Worm (Caenorhabditis elegans) whole organism, mixed stage, embryonic: ENCODE data around the gene C01G10.6.
A peak's percentile ranks its signal among the peaks of the same experiment; 100 is the strongest.

Source experiments
- M03D4.4 ChIP-seq: sonication (generic microtip); optimal IDR thresholded peaks from 2 replicates; lab custom pipeline; 2017; ENCODE audit warnings: mild to moderate bottlenecking, missing genetic modification characterization, missing compliant biosample characterization
- bed-3 ChIP-seq: fragments of 200-800 bp; sonication (Bioruptor generic); optimal IDR thresholded peaks from 3 replicates; lab custom pipeline; 2018; ENCODE audit warnings: mild to moderate bottlenecking, missing genetic modification characterization, moderate library complexity, missing compliant biosample characterization
- blmp-1 ChIP-seq: fragments of 150-350 bp; optimal IDR thresholded peaks from 2 replicates; lab custom pipeline; 2014; ENCODE audit warnings: missing biosample characterization, missing genetic modification characterization
- ceh-39 ChIP-seq: fragments of 150-350 bp; optimal IDR thresholded peaks from 2 replicates; lab custom pipeline; 2014; ENCODE audit warnings: missing biosample characterization, missing genetic modification characterization
- ceh-43 ChIP-seq: fragments of 200-800 bp; sonication (Bioruptor generic); optimal IDR thresholded peaks from 2 replicates; lab custom pipeline; 2018; ENCODE audit warnings: mild to moderate bottlenecking, missing genetic modification characterization, moderate library complexity, missing compliant biosample characterization
- ceh-83 ChIP-seq: fragments of 200-800 bp; sonication (Bioruptor generic); optimal IDR thresholded peaks from 2 replicates; lab custom pipeline; 2018; ENCODE audit warnings: mild to moderate bottlenecking, missing genetic modification characterization, missing compliant biosample characterization
- ces-1 ChIP-seq: fragments of 150-350 bp; optimal IDR thresholded peaks from 2 replicates; lab custom pipeline; 2014; ENCODE audit warnings: missing biosample characterization, missing genetic modification reagents, missing genetic modification characterization
- cnd-1 ChIP-seq: fragments of 200-800 bp; sonication (Bioruptor generic); optimal IDR thresholded peaks from 2 replicates; lab custom pipeline; 2018; ENCODE audit warnings: mild to moderate bottlenecking, missing genetic modification characterization, missing compliant biosample characterization
- drap-1 ChIP-seq: fragments of 200-800 bp; sonication (Bioruptor generic); optimal IDR thresholded peaks from 3 replicates; lab custom pipeline; 2018; ENCODE audit warnings: mild to moderate bottlenecking, missing genetic modification characterization, missing compliant biosample characterization
- elt-1 ChIP-seq: sonication (generic microtip); optimal IDR thresholded peaks from 2 replicates; lab custom pipeline; 2017; ENCODE audit warnings: missing genetic modification characterization, mild to moderate bottlenecking, missing compliant biosample characterization, antibody characterized with exemption, moderate library complexity, borderline replicate concordance; ENCODE audit not compliant: insufficient read depth
- elt-3 ChIP-seq: fragments of 150-350 bp; optimal IDR thresholded peaks from 2 replicates; lab custom pipeline; 2014; ENCODE audit warnings: missing biosample characterization, missing genetic modification characterization
- flh-1 ChIP-seq: fragments of 200-800 bp; sonication (Bioruptor generic); optimal IDR thresholded peaks from 2 replicates; lab custom pipeline; 2018; ENCODE audit warnings: mild to moderate bottlenecking, missing genetic modification characterization, moderate library complexity, missing compliant biosample characterization
- ham-2 ChIP-seq: fragments of 200-800 bp; sonication (Bioruptor generic); optimal IDR thresholded peaks from 2 replicates; lab custom pipeline; 2018; ENCODE audit warnings: mild to moderate bottlenecking, missing genetic modification characterization, missing compliant biosample characterization
- hlh-1 ChIP-seq: fragments of 150-350 bp; optimal IDR thresholded peaks from 2 replicates; lab custom pipeline; 2014; ENCODE audit warnings: missing biosample characterization, missing genetic modification reagents, missing genetic modification characterization
- lin-13 ChIP-seq: fragments of 150-350 bp; optimal IDR thresholded peaks from 2 replicates; lab custom pipeline; 2014; ENCODE audit warnings: missing biosample characterization, missing genetic modification characterization
- lin-32 ChIP-seq: fragments of 200-800 bp; sonication (Bioruptor generic); optimal IDR thresholded peaks from 2 replicates; lab custom pipeline; 2018; ENCODE audit warnings: mild to moderate bottlenecking, missing genetic modification characterization, missing compliant biosample characterization
- lsy-2 ChIP-seq: fragments of 150-350 bp; optimal IDR thresholded peaks from 2 replicates; lab custom pipeline; 2014; ENCODE audit warnings: missing biosample characterization, missing genetic modification characterization
- mab-5 ChIP-seq: fragments of 150-350 bp; optimal IDR thresholded peaks from 2 replicates; lab custom pipeline; 2014; ENCODE audit warnings: missing biosample characterization, missing genetic modification characterization
- mep-1 ChIP-seq: fragments of 150-350 bp; optimal IDR thresholded peaks from 2 replicates; lab custom pipeline; 2017; ENCODE audit warnings: missing biosample characterization, missing genetic modification reagents, missing genetic modification characterization, inconsistent platforms
- mls-2 ChIP-seq: sonication (generic microtip); optimal IDR thresholded peaks from 2 replicates; lab custom pipeline; 2016; ENCODE audit warnings: mild to moderate bottlenecking, missing genetic modification characterization, moderate library complexity, missing compliant biosample characterization
- nhr-12 ChIP-seq: fragments of 150-350 bp; optimal IDR thresholded peaks from 2 replicates; lab custom pipeline; 2014; ENCODE audit warnings: missing biosample characterization, missing genetic modification characterization
- nhr-2 ChIP-seq: fragments of 150-350 bp; optimal IDR thresholded peaks from 2 replicates; lab custom pipeline; 2014; ENCODE audit warnings: missing biosample characterization, missing genetic modification characterization
- nhr-237 ChIP-seq: fragments of 150-350 bp; optimal IDR thresholded peaks from 2 replicates; lab custom pipeline; 2014; ENCODE audit warnings: missing biosample characterization, missing genetic modification characterization
- nhr-28 ChIP-seq: fragments of 150-350 bp; optimal IDR thresholded peaks from 2 replicates; lab custom pipeline; 2014; ENCODE audit warnings: missing biosample characterization, missing genetic modification characterization
- nhr-76 ChIP-seq: sonication (generic microtip); optimal IDR thresholded peaks from 2 replicates; lab custom pipeline; 2017; ENCODE audit warnings: missing biosample characterization, missing genetic modification characterization
- pha-4 ChIP-seq: fragments of 150-350 bp; optimal IDR thresholded peaks from 2 replicates; lab custom pipeline; 2018; ENCODE audit warnings: missing biosample characterization, missing genetic modification reagents, missing genetic modification characterization
- sem-2 ChIP-seq: fragments of 200-800 bp; sonication (Bioruptor generic); optimal IDR thresholded peaks from 2 replicates; lab custom pipeline; 2018; ENCODE audit warnings: mild to moderate bottlenecking, missing genetic modification characterization, missing compliant biosample characterization
- snpc-4 ChIP-seq: fragments of 150-350 bp; optimal IDR thresholded peaks from 2 replicates; lab custom pipeline; 2014; ENCODE audit warnings: missing biosample characterization, missing genetic modification characterization
- sptf-1 ChIP-seq: sonication (generic microtip); optimal IDR thresholded peaks from 2 replicates; lab custom pipeline; 2017; ENCODE audit warnings: mild to moderate bottlenecking, missing genetic modification characterization, moderate library complexity, missing compliant biosample characterization
- tbx-8 ChIP-seq: fragments of 200-800 bp; sonication (Bioruptor generic); optimal IDR thresholded peaks from 2 replicates; lab custom pipeline; 2018; ENCODE audit warnings: mild to moderate bottlenecking, missing genetic modification characterization, moderate library complexity, missing compliant biosample characterization
- unc-120 ChIP-seq: sonication (generic microtip); optimal IDR thresholded peaks from 2 replicates; lab custom pipeline; 2017; ENCODE audit warnings: missing genetic modification characterization, missing compliant biosample characterization; ENCODE audit not compliant: poor library complexity, severe bottlenecking
- unc-39 ChIP-seq: fragments of 150-350 bp; optimal IDR thresholded peaks from 2 replicates; lab custom pipeline; 2014; ENCODE audit warnings: missing biosample characterization, missing genetic modification characterization
- unc-62 ChIP-seq: fragments of 150-350 bp; optimal IDR thresholded peaks from 2 replicates; lab custom pipeline; 2014; ENCODE audit warnings: missing biosample characterization, missing genetic modification reagents, missing genetic modification characterization
- zip-8 ChIP-seq: fragments of 150-350 bp; optimal IDR thresholded peaks from 2 replicates; lab custom pipeline; 2014; ENCODE audit warnings: missing biosample characterization, missing genetic modification characterization
- ztf-11 ChIP-seq: fragments of 150-350 bp; optimal IDR thresholded peaks from 2 replicates; lab custom pipeline; 2014; ENCODE audit warnings: missing biosample characterization, missing genetic modification characterization

Gene C01G10.6

ce11 chrV:15083659-15084058 is 3.8 kb upstream of the C01G10.6 start:
- TF ChIP-seq sptf-1 (no peak), lin-32 (GFP tag; lab: Kevin White, UChicago) (no peak), lin-13 (tag; lab: Kevin White, UChicago) (no peak), mab-5 (no peak), flh-1 (GFP tag; lab: Kevin White, UChicago) (no peak), sem-2 (no peak), ztf-11 (tag; lab: Kevin White, UChicago) (no peak), zip-8 (tag; lab: Kevin White, UChicago) (no peak), mls-2 (no peak), ceh-39 (tag; lab: Kevin White, UChicago) (no peak), mep-1 (tag; lab: Kevin White, UChicago) (no peak), pha-4 (no peak), elt-1 (no peak), nhr-237 (tag; lab: Kevin White, UChicago) (no peak), unc-120 (tag; lab: Kevin White, UChicago) (no peak), bed-3 (GFP tag; lab: Kevin White, UChicago) (no peak)
- TF ChIP-seq, all 35 proteins: peak for 0

- TF ChIP-seq ham-2 (GFP tag; lab: Kevin White, UChicago), result no peak
- peak; percentile 44 for TF ChIP-seq M03D4.4
- no peak for TF ChIP-seq tbx-8 (GFP tag; lab: Kevin White, UChicago)
- TF ChIP-seq nhr-76 (tag; lab: Kevin White, UChicago), result no peak
- peak; percentile 87 for TF ChIP-seq mep-1 (tag; lab: Kevin White, UChicago)
- no peak for TF ChIP-seq unc-120 (tag; lab: Kevin White, UChicago)
- TF ChIP-seq sptf-1, result peak; percentile 70
- TF ChIP-seq ceh-39 (tag; lab: Kevin White, UChicago), result peak; percentile 73
- no peak for TF ChIP-seq zip-8 (tag; lab: Kevin White, UChicago)
- TF ChIP-seq flh-1 (GFP tag; lab: Kevin White, UChicago), result no peak
- peak; percentile 73 for TF ChIP-seq lsy-2
- TF ChIP-seq drap-1, result peak; percentile 70
- peak; percentile 2 for TF ChIP-seq hlh-1
- peak; percentile 90 for TF ChIP-seq nhr-237 (tag; lab: Kevin White, UChicago)
- peak; percentile 61 for TF ChIP-seq mab-5
- no peak for TF ChIP-seq unc-39 (tag; lab: Kevin White, UChicago)
- peak; percentile 56 for TF ChIP-seq lin-32 (GFP tag; lab: Kevin White, UChicago)
- peak; percentile 44 for TF ChIP-seq lin-13 (tag; lab: Kevin White, UChicago)
- TF ChIP-seq ces-1, result peak; percentile 97
- TF ChIP-seq nhr-2 (tag; lab: Kevin White, UChicago), result no peak
- TF ChIP-seq mls-2, result peak; percentile 39
- no peak for TF ChIP-seq ztf-11 (tag; lab: Kevin White, UChicago)
- TF ChIP-seq cnd-1, result no peak
- no peak for TF ChIP-seq elt-1
- no peak for TF ChIP-seq nhr-28 (tag; lab: Kevin White, UChicago)
- no peak for TF ChIP-seq sem-2
- TF ChIP-seq elt-3 (tag; lab: Kevin White, UChicago), result no peak
- no peak for TF ChIP-seq blmp-1 (tag; lab: Kevin White, UChicago)
- TF ChIP-seq nhr-12 (tag; lab: Kevin White, UChicago), result no peak
- TF ChIP-seq pha-4, result peak; percentile 46
- TF ChIP-seq snpc-4, result no peak
- TF ChIP-seq ceh-83 (GFP tag; lab: Kevin White, UChicago), result no peak
- TF ChIP-seq ceh-43, result peak; percentile 70
- TF ChIP-seq bed-3 (GFP tag; lab: Kevin White, UChicago), result no peak
- no peak for TF ChIP-seq unc-62 (GFP tag; lab: Kevin White, UChicago)
These were observed 2.1 kb upstream of the C01G10.6 start, which contains the start of the genes ahsa-1 and C01G10.7 for ce11 chrV:15085335-15085800. Gene ahsa-1 (minus strand): TSS chrV:15085385. Gene C01G10.7 (plus strand): TSS chrV:15085747.

- TF ChIP-seq mls-2, result no peak
- TF ChIP-seq, all 35 proteins: peak for 0
These were observed 1.2 kb downstream of the C01G10.6 start, which contains the start of gene C01G10.18 for ce11 chrV:15088613-15089012. Gene C01G10.18 (minus strand): TSS chrV:15088713.

ce11 chrV:15089438-15089837 is 2.0 kb downstream of the C01G10.6 start, which contains the start of the genes C01G10.5 and C01G10.4:
Gene C01G10.5 (minus strand): TSS chrV:15089538.
Gene C01G10.4 (plus strand): TSS chrV:15089740.
- TF ChIP-seq flh-1 (GFP tag; lab: Kevin White, UChicago), result no peak
- no peak for TF ChIP-seq bed-3 (GFP tag; lab: Kevin White, UChicago)
- no peak for TF ChIP-seq mls-2
- TF ChIP-seq sem-2, result no peak
- TF ChIP-seq unc-120 (tag; lab: Kevin White, UChicago), result no peak
- no peak for TF ChIP-seq blmp-1 (tag; lab: Kevin White, UChicago)
- no peak for TF ChIP-seq M03D4.4
- no peak for TF ChIP-seq unc-39 (tag; lab: Kevin White, UChicago)
- no peak for TF ChIP-seq snpc-4
